Worm (Caenorhabditis elegans) whole organism, L2 larva: ENCODE results near the gene praf-3.
A peak's percentile ranks its signal among the peaks of the same experiment; 100 is the strongest.

Experiments used
- C34F6.9 ChIP-seq: fragments of 150-350 bp; optimal IDR thresholded peaks from 2 replicates; lab custom pipeline; 2014; ENCODE audit warnings: missing biosample characterization, missing genetic modification characterization
- F13H6.1 ChIP-seq: sonication (generic microtip); optimal IDR thresholded peaks from 2 replicates; lab custom pipeline; 2016; ENCODE audit warnings: missing genetic modification characterization, missing compliant biosample characterization
- R02D3.7 ChIP-seq: fragments of 150-350 bp; optimal IDR thresholded peaks from 2 replicates; lab custom pipeline; 2014; ENCODE audit warnings: missing biosample characterization, missing genetic modification characterization
- Y55F3AM.14 ChIP-seq: fragments of 200-800 bp; sonication (Bioruptor generic); optimal IDR thresholded peaks from 2 replicates; lab custom pipeline; 2018; ENCODE audit warnings: mild to moderate bottlenecking, missing genetic modification characterization, missing compliant biosample characterization
- ZK546.5 ChIP-seq: sonication (generic microtip); optimal IDR thresholded peaks from 2 replicates; lab custom pipeline; 2017; ENCODE audit warnings: missing biosample characterization, missing genetic modification characterization
- aly-2 ChIP-seq: fragments of 150-350 bp; optimal IDR thresholded peaks from 2 replicates; lab custom pipeline; 2014; ENCODE audit warnings: missing biosample characterization, missing genetic modification characterization
- ama-1 ChIP-seq: fragments of 150-350 bp; optimal IDR thresholded peaks from 2 replicates; lab custom pipeline; 2018; ENCODE audit warnings: inconsistent platforms
- blmp-1 ChIP-seq: sonication (generic microtip); optimal IDR thresholded peaks from 2 replicates; lab custom pipeline; 2017; ENCODE audit warnings: missing genetic modification characterization, mild to moderate bottlenecking, missing compliant biosample characterization, antibody characterized with exemption, moderate library complexity; ENCODE audit not compliant: insufficient read depth
- ceh-16 ChIP-seq: fragments of 150-350 bp; optimal IDR thresholded peaks from 2 replicates; lab custom pipeline; 2014; ENCODE audit warnings: missing biosample characterization, missing genetic modification characterization
- ceh-82 ChIP-seq: fragments of 150-350 bp; optimal IDR thresholded peaks from 2 replicates; lab custom pipeline; 2014; ENCODE audit warnings: missing biosample characterization, missing genetic modification characterization
- crh-2 ChIP-seq: sonication (generic microtip); optimal IDR thresholded peaks from 2 replicates; lab custom pipeline; 2017; ENCODE audit warnings: missing biosample characterization, missing genetic modification characterization
- egl-27 ChIP-seq: sonication (generic microtip); optimal IDR thresholded peaks from 3 replicates; lab custom pipeline; 2017; ENCODE audit warnings: missing biosample characterization, missing genetic modification reagents, missing genetic modification characterization
- elt-1 ChIP-seq: fragments of 150-350 bp; optimal IDR thresholded peaks from 2 replicates; lab custom pipeline; 2014; ENCODE audit warnings: missing biosample characterization, missing genetic modification characterization
- elt-3 ChIP-seq: sonication (generic microtip); optimal IDR thresholded peaks from 2 replicates; lab custom pipeline; 2017; ENCODE audit warnings: missing biosample characterization, missing genetic modification characterization
- fos-1 ChIP-seq: fragments of 150-350 bp; optimal IDR thresholded peaks from 2 replicates; lab custom pipeline; 2014; ENCODE audit warnings: missing biosample characterization, missing genetic modification characterization
- gmeb-1 ChIP-seq: fragments of 150-350 bp; optimal IDR thresholded peaks from 2 replicates; lab custom pipeline; 2014; ENCODE audit warnings: missing biosample characterization, missing genetic modification characterization
- lin-11 ChIP-seq: fragments of 150-350 bp; sonication (generic microtip); optimal IDR thresholded peaks from 2 replicates; lab custom pipeline; 2014; ENCODE audit warnings: missing biosample characterization, missing genetic modification characterization, inconsistent platforms, mixed read lengths
- lin-13 ChIP-seq: fragments of 150-350 bp; optimal IDR thresholded peaks from 2 replicates; lab custom pipeline; 2014; ENCODE audit warnings: missing biosample characterization, missing genetic modification reagents, missing genetic modification characterization
- lin-39 ChIP-seq: fragments of 150-350 bp; optimal IDR thresholded peaks from 2 replicates; lab custom pipeline; 2014; ENCODE audit warnings: missing biosample characterization, missing genetic modification reagents, missing genetic modification characterization
- lsy-2 ChIP-seq, 2 experiments: fragments of 150-350 bp in 1 of 2; sonication (generic microtip) in 1 of 2; optimal IDR thresholded peaks; 2 replicates each; lab custom pipeline; 2014 to 2017; ENCODE audit warnings: missing biosample characterization in 2 of 2, missing genetic modification characterization in 2 of 2
- mab-5 ChIP-seq: fragments of 150-350 bp; optimal IDR thresholded peaks from 2 replicates; lab custom pipeline; 2014; ENCODE audit warnings: missing biosample characterization, missing genetic modification characterization
- mbf-1 ChIP-seq: sonication (generic microtip); optimal IDR thresholded peaks from 2 replicates; lab custom pipeline; 2017; ENCODE audit warnings: missing biosample characterization, missing genetic modification characterization
- mdl-1 ChIP-seq, 2 experiments: fragments of 150-350 bp in 1 of 2; sonication (generic microtip) in 1 of 2; optimal IDR thresholded peaks; 2 replicates each; lab custom pipeline; 2017; ENCODE audit warnings: missing biosample characterization in 2 of 2, missing genetic modification characterization in 2 of 2
- nhr-10 ChIP-seq: sonication (generic microtip); optimal IDR thresholded peaks from 2 replicates; lab custom pipeline; 2017; ENCODE audit warnings: missing biosample characterization, missing genetic modification characterization
- nhr-12 ChIP-seq: fragments of 150-350 bp; optimal IDR thresholded peaks from 2 replicates; lab custom pipeline; 2014; ENCODE audit warnings: missing biosample characterization, missing genetic modification characterization
- nhr-23 ChIP-seq: fragments of 150-350 bp; optimal IDR thresholded peaks from 2 replicates; lab custom pipeline; 2014; ENCODE audit warnings: missing biosample characterization, missing genetic modification reagents, missing genetic modification characterization
- nhr-237 ChIP-seq: fragments of 150-350 bp; optimal IDR thresholded peaks from 2 replicates; lab custom pipeline; 2014; ENCODE audit warnings: missing biosample characterization, missing genetic modification characterization
- nhr-25 ChIP-seq: fragments of 150-350 bp; sonication (generic microtip); optimal IDR thresholded peaks from 3 replicates; lab custom pipeline; 2014; ENCODE audit warnings: missing biosample characterization, missing genetic modification characterization
- nhr-6 ChIP-seq: fragments of 150-350 bp; optimal IDR thresholded peaks from 2 replicates; lab custom pipeline; 2014; ENCODE audit warnings: missing biosample characterization, missing genetic modification characterization
- nhr-77 ChIP-seq: fragments of 150-350 bp; optimal IDR thresholded peaks from 2 replicates; lab custom pipeline; 2014; ENCODE audit warnings: missing biosample characterization, missing genetic modification characterization
- peb-1 ChIP-seq: fragments of 150-350 bp; optimal IDR thresholded peaks from 2 replicates; lab custom pipeline; 2014; ENCODE audit warnings: missing biosample characterization, missing genetic modification characterization
- sem-4 ChIP-seq: fragments of 150-350 bp; optimal IDR thresholded peaks from 2 replicates; lab custom pipeline; 2014; ENCODE audit warnings: missing biosample characterization, missing genetic modification reagents, missing genetic modification characterization
- skn-1 ChIP-seq: sonication (generic microtip); optimal IDR thresholded peaks from 2 replicates; lab custom pipeline; 2017; ENCODE audit warnings: missing biosample characterization, missing genetic modification characterization
- sma-3 ChIP-seq: sonication (generic microtip); optimal IDR thresholded peaks from 2 replicates; lab custom pipeline; 2016; ENCODE audit warnings: missing genetic modification reagents, missing genetic modification characterization, missing compliant biosample characterization
- sma-9 ChIP-seq, 2 experiments: fragments of 150-350 bp in 1 of 2; sonication (generic microtip) in 1 of 2; optimal IDR thresholded peaks; 2 replicates each; lab custom pipeline; 2014 to 2016; ENCODE audit warnings: missing genetic modification characterization in 2 of 2, mild to moderate bottlenecking in 1 of 2, missing biosample characterization in 1 of 2, missing compliant biosample characterization in 1 of 2, missing genetic modification reagents in 1 of 2, moderate library complexity in 1 of 2
- snpc-4 ChIP-seq: fragments of 150-350 bp; optimal IDR thresholded peaks from 2 replicates; lab custom pipeline; 2014; ENCODE audit warnings: missing biosample characterization, missing genetic modification characterization
- zag-1 ChIP-seq: fragments of 150-350 bp; optimal IDR thresholded peaks from 2 replicates; lab custom pipeline; 2014; ENCODE audit warnings: missing biosample characterization, missing genetic modification characterization
- ztf-1 ChIP-seq: fragments of 200-800 bp; sonication (Bioruptor generic); conservative IDR thresholded peaks from 2 replicates; pipeline ENCODE4 v1.3.6; 2022; ENCODE audit warnings: missing genetic modification characterization, missing compliant biosample characterization
- ztf-4 ChIP-seq: fragments of 150-350 bp; optimal IDR thresholded peaks from 2 replicates; lab custom pipeline; 2014; ENCODE audit warnings: missing biosample characterization, missing genetic modification characterization

The praf-3 gene

DNA sequence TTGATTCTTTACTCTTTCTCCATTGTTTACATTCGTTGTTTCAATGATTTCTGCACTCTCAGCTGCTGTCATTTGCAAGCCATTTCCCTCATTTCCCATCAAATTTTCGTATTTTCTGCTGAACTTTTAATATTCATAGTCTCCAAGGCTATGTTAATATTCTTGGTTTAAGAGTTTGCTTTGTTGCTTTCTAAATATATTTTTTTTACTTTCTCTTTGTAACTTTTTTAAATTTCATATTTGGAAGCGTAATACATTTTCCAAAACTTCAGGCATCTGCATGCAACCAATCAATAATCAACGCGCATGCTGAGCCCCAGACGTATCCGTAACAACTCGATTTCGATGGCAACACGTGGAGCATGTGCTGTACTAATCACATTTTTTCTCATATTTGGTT is 19.0 kb upstream of the praf-3 start, which contains the start of gene sqv-1:
Gene sqv-1 (plus strand): TSS at position 301 of the 400 bp plus-strand sequence.
- no peak for TF ChIP-seq nhr-12
- no peak for TF ChIP-seq lin-11 (tag; lab: Kevin White, UChicago)
- no peak for TF ChIP-seq ZK546.5 (tag; lab: Kevin White, UChicago)
- no peak for TF ChIP-seq mbf-1 (tag; lab: Kevin White, UChicago)
- TF ChIP-seq nhr-6 (tag; lab: Kevin White, UChicago), result no peak
- no peak for TF ChIP-seq lin-39
- TF ChIP-seq F13H6.1 (tag; lab: Kevin White, UChicago), result no peak
- TF ChIP-seq nhr-237 (tag; lab: Kevin White, UChicago), result no peak

DNA sequence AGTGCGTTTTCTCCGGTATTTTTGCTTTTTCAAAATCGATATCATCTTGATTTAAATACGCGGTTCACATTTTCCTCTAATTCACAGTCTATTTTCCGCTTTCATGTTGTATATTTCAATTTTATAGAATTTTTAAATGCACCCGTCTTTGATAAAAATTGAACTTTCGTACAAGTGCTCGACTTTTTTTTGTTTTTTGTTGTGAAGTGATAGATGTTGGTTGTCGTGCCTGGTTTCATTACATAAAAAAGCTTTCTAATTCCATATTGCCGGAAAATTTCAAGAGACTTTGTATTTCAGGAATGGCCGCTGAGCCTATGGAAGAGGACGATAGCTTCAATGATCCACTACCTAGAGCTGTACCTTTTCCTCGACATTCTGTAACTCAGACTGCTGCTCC is 16.6 kb upstream of the praf-3 start, which contains the start of gene D2096.12:
Gene D2096.12 (plus strand): TSS at position 301 of the 400 bp plus-strand sequence.
- TF ChIP-seq aly-2 (tag; lab: Kevin White, UChicago) (no peak), ama-1 (lab: Kevin White, UChicago) (no peak), ztf-4 (tag; lab: Kevin White, UChicago) (no peak), lin-13 (GFP tag; lab: Kevin White, UChicago) (no peak), lin-11 (tag; lab: Kevin White, UChicago) (no peak), ztf-1 (GFP tag; lab: Robert Waterston, UW) (no peak)

DNA sequence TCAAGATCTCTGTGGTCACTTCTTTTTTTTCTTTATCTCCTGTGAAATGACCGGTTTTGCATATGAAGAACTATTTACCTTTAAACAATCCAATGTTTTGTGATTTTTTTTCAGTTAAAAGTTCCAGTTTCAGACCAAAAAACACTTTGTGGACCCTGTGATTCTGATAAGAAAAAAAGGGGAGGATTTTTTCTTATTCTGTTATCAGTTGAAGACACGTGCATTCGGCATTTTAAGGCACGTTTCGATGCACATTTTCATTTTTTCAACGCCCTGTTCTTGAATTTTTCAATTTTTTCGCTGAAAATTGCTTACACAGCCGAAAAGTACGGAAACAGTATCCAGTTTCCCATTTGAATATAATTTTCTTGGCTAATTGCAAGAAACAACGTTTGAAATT is 13.5 kb upstream of the praf-3 start, which contains the start of gene aagr-1:
Gene aagr-1 (plus strand): TSS at position 227 of the 400 bp plus-strand sequence.
- TF ChIP-seq ztf-4 (tag; lab: Kevin White, UChicago) (no peak), fos-1 (tag; lab: Kevin White, UChicago) (peak; percentile 45), Y55F3AM.14 (GFP tag; lab: Kevin White, UChicago) (no peak), sma-9 (GFP tag; optimal IDR thresholded peaks at IDR 0.05; lab: Kevin White, UChicago) (no peak), sma-9 (tag; optimal IDR thresholded peaks at IDR 0.05; lab: Kevin White, UChicago) (no peak), crh-2 (tag; lab: Kevin White, UChicago) (peak; percentile 47), nhr-23 (tag; lab: Kevin White, UChicago) (no peak), skn-1 (tag; lab: Kevin White, UChicago) (no peak)
- TF ChIP-seq, all 48 proteins: peak for 2

DNA sequence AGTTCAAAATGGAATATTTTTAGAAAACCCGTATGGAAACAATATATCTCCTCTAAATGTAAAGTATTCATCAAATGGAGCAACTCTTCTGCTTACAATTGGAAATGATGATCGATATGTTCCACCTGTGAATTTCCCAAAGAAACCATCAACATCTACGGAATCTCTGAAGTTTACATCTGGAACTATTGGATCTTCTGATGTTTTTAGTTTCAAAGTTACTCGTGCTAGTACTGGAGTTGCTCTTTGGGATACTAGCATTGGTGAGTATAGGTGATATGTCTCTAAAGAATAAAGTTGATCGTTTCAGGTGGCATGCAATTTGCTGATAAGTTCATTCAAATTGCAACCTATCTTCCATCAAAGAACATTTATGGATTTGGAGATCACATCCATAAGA is 11.9 kb upstream of the praf-3 start:
- TF ChIP-seq nhr-23 (tag; lab: Kevin White, UChicago) (no peak), blmp-1 (tag; lab: Kevin White, UChicago) (no peak), lin-39 (no peak), egl-27 (no peak)

DNA sequence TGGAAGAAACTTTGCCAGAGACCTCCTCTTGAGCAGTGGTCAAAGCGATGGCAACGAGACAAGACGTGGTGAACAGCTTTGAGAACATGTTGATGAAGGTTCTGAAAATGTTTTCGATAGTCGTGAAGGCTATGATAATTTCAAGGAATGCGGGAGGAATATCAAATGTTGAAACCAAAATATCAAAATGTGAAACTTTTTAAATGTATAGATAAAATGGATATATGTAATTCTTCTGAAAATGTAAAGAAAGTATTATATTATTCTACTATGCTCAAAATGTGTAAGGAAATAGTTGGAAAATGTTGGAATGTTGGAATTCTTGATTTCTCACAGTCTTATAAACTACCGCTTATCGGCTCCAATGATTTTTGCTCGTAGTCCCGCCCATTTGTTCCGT is 10.6 kb upstream of the praf-3 start, which contains the start of gene D2096.6:
Gene D2096.6 (minus strand): TSS at position 101 of the 400 bp plus-strand sequence.
- no peak for TF ChIP-seq ztf-4 (tag; lab: Kevin White, UChicago)
- no peak for TF ChIP-seq nhr-23 (tag; lab: Kevin White, UChicago)
- TF ChIP-seq lin-13 (GFP tag; lab: Kevin White, UChicago), result no peak
- TF ChIP-seq C34F6.9 (tag; lab: Kevin White, UChicago), result no peak
- TF ChIP-seq ztf-1 (GFP tag; lab: Robert Waterston, UW), result no peak
- TF ChIP-seq peb-1 (tag; lab: Kevin White, UChicago), result no peak
- no peak for TF ChIP-seq nhr-6 (tag; lab: Kevin White, UChicago)
- no peak for TF ChIP-seq F13H6.1 (tag; lab: Kevin White, UChicago)
- TF ChIP-seq elt-3 (tag; lab: Kevin White, UChicago), result no peak
- no peak for TF ChIP-seq sma-3
- no peak for TF ChIP-seq lsy-2 (tag; optimal IDR thresholded peaks at IDR 0.05; lab: Kevin White, UChicago)
- no peak for TF ChIP-seq ceh-16
- TF ChIP-seq crh-2 (tag; lab: Kevin White, UChicago), result no peak
- TF ChIP-seq nhr-77 (tag; lab: Kevin White, UChicago), result no peak
- no peak for TF ChIP-seq zag-1 (tag; lab: Kevin White, UChicago)
- TF ChIP-seq, all 48 proteins: peak for 0

DNA sequence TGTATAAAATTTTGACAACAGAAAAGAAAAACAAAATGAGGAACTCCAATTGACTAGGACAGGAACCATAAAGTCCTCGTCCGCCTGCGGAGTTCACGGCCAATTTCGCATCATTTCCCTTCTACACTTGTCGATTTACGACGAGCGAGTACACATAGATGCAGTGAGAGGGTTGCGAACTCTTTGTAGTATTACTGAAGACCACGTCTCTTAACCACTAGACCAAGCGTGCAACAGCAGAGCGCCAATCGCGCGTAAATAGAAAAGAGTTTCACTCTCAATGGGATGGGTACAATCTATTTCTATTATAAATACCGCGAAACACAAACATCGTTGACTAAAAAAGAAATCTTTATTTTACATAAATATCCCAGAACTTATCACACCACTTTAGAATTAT is 4.4 kb upstream of the praf-3 start:
- TF ChIP-seq sma-3 (peak; percentile 81), elt-1 (tag; lab: Kevin White, UChicago) (no peak), snpc-4 (tag; lab: Kevin White, UChicago) (peak; percentile 71), nhr-237 (tag; lab: Kevin White, UChicago) (no peak), egl-27 (peak; percentile 59), nhr-10 (tag; lab: Kevin White, UChicago) (no peak), nhr-25 (no peak), gmeb-1 (peak; percentile 71), zag-1 (tag; lab: Kevin White, UChicago) (peak; percentile 43), skn-1 (tag; lab: Kevin White, UChicago) (no peak), mab-5 (tag; lab: Kevin White, UChicago) (peak; percentile 32), lin-39 (no peak), ceh-82 (tag; lab: Kevin White, UChicago) (no peak), blmp-1 (tag; lab: Kevin White, UChicago) (no peak), F13H6.1 (tag; lab: Kevin White, UChicago) (peak; percentile 74), nhr-77 (tag; lab: Kevin White, UChicago) (no peak), C34F6.9 (tag; lab: Kevin White, UChicago) (peak; percentile 84), sma-9 (GFP tag; optimal IDR thresholded peaks at IDR 0.05; lab: Kevin White, UChicago) (peak; percentile 89), sma-9 (tag; optimal IDR thresholded peaks at IDR 0.05; lab: Kevin White, UChicago) (no peak), aly-2 (tag; lab: Kevin White, UChicago) (no peak), nhr-12 (no peak), R02D3.7 (tag; lab: Kevin White, UChicago) (peak; percentile 15), mdl-1 (tag; optimal IDR thresholded peaks at IDR 0.05; lab: Kevin White, UChicago) (no peak), sem-4 (peak; percentile 21), fos-1 (tag; lab: Kevin White, UChicago) (peak; percentile 72)
